Worm (Caenorhabditis elegans): ENCODE results near the gene W06H8.2.

Gene W06H8.2

DNA sequence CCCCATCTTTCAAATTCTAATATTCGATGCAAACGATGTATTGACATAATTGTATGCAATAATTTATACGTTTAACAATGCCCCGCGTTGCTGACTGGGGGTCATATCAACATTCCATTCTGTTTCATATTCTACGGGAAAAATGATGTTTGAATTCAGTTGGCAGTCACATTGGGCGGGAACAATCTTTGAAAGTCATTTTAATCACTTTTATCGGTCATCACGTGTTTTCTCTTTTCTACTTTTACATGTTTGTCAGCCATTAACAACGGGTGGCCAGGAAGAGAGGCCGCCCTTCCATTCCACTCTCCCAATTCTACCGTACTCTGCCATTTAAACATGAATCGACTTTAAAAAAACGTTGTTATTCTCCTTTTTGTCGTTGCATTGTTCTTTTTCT lies 42.2 kb downstream of the W06H8.2 start:
- no peak for TF ChIP-seq zag-1 (tag; optimal IDR thresholded peaks at IDR 0.05)
- peak; percentile 54 for TF ChIP-seq elt-2 (tag; optimal IDR thresholded peaks at IDR 0.05)
- peak; percentile 24 for TF ChIP-seq pha-4 (tag; optimal IDR thresholded peaks at IDR 0.05)
- TF ChIP-seq nfya-1 (tag; optimal IDR thresholded peaks at IDR 0.05; ENCODE audit: insufficient read depth) = peak; percentile 15
- TF ChIP-seq nhr-23 (tag; optimal IDR thresholded peaks at IDR 0.05) = peak; percentile 12
- TF ChIP-seq pqm-1 (tag; optimal IDR thresholded peaks at IDR 0.05) = peak; percentile 32
- TF ChIP-seq elt-3 (tag; optimal IDR thresholded peaks at IDR 0.05) = no peak
- TF ChIP-seq nhr-43 (tag; optimal IDR thresholded peaks at IDR 0.05; ENCODE audit: poor library complexity, severe bottlenecking) = peak; percentile 50
- peak; percentile 2 for TF ChIP-seq jun-1 (tag; optimal IDR thresholded peaks at IDR 0.05)

DNA sequence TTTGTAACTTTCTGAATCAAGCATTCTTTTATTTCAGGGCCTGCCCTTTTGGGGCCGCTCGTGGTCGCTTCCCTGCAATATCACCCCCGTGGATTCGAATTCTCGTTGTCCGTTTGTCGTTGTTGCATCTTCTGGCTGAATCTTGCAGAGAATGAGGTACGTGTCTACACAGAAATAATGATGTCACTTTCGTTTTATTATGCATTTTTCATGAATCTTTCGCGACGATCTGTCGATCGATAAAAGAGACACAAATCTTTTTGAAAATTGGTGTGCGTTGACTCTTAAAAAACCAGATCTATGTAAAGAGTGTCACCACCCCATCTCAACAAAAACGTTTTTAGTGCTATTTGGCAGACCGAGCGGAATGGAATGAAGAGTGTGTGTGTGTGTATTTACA lies 42.6 kb downstream of the W06H8.2 start:
- TF ChIP-seq elt-2 (tag; optimal IDR thresholded peaks at IDR 0.05) = no peak
- TF ChIP-seq elt-3 (tag; optimal IDR thresholded peaks at IDR 0.05) = no peak
- TF ChIP-seq nhr-12 (tag; optimal IDR thresholded peaks at IDR 0.05) = no peak
- no peak for TF ChIP-seq aly-2 (tag; optimal IDR thresholded peaks at IDR 0.05)
- no peak for TF ChIP-seq ama-1 (optimal IDR thresholded peaks at IDR 0.05)
- TF ChIP-seq elt-1 (tag; optimal IDR thresholded peaks at IDR 0.05) = peak; percentile 28
- no peak for TF ChIP-seq fkh-2 (tag; optimal IDR thresholded peaks at IDR 0.05)
- no peak for TF ChIP-seq ceh-28 (tag; optimal IDR thresholded peaks at IDR 0.05)
- TF ChIP-seq jun-1 (tag; optimal IDR thresholded peaks at IDR 0.05) = no peak
- peak; percentile 35 for TF ChIP-seq nhr-25 (tag; optimal IDR thresholded peaks at IDR 0.05)
- TF ChIP-seq pqm-1 (tag; optimal IDR thresholded peaks at IDR 0.05) = no peak
- no peak for TF ChIP-seq nhr-23 (tag; optimal IDR thresholded peaks at IDR 0.05)
- no peak for TF ChIP-seq nhr-237 (tag; optimal IDR thresholded peaks at IDR 0.05)
- no peak for TF ChIP-seq ceh-82 (tag; optimal IDR thresholded peaks at IDR 0.05)
- TF ChIP-seq eor-1 (tag; optimal IDR thresholded peaks at IDR 0.05) = no peak
- no peak for TF ChIP-seq mml-1 (tag; optimal IDR thresholded peaks at IDR 0.05)
- no peak for TF ChIP-seq egl-5 (tag; optimal IDR thresholded peaks at IDR 0.05)
- no peak for TF ChIP-seq nhr-77 (tag; optimal IDR thresholded peaks at IDR 0.05)
- peak; percentile 15 for TF ChIP-seq pha-4 (tag; optimal IDR thresholded peaks at IDR 0.05)
- TF ChIP-seq nhr-67 (tag; optimal IDR thresholded peaks at IDR 0.05) = no peak
- no peak for TF ChIP-seq R02D3.7 (tag; optimal IDR thresholded peaks at IDR 0.05)
- TF ChIP-seq unc-62 (GFP tag; optimal IDR thresholded peaks at IDR 0.05) = no peak
- TF ChIP-seq mdl-1 (tag; optimal IDR thresholded peaks at IDR 0.05) = no peak

DNA sequence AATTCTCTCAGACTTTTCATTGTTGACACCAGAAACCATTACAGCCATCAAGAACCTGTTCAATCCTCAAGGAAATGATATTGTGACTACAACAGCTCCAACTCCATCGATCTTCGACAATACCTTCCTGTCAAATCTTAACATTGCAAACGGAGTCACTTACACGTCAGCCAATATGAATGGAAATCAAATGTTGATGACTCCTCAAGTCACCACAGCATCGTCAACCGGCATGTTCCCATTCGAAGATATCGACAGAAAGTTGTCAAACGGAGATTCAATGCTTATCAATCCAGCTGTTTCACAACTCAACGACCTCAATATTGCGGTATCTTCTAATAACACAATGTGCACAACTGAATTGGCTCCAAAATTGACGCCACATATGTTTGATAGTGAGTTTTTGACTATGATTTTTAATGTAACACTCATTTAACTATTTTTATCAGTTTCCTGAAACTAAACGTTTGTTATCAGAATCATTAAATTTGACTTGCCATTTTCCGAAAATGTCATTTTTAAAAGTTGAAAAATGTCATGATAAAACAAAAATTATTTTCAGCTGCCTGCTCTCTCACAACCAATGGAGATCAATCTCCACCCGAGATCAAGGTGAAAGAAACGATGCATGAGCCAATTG lies 44.5 kb downstream of the W06H8.2 start:
- TF ChIP-seq egl-5 (tag; optimal IDR thresholded peaks at IDR 0.05) (no peak), zag-1 (tag; optimal IDR thresholded peaks at IDR 0.05) (no peak), unc-39 (tag; optimal IDR thresholded peaks at IDR 0.05) (no peak), elt-2 (tag; optimal IDR thresholded peaks at IDR 0.05) (peak; percentile 87), pqm-1 (tag; optimal IDR thresholded peaks at IDR 0.05) (peak; percentile 19)

DNA sequence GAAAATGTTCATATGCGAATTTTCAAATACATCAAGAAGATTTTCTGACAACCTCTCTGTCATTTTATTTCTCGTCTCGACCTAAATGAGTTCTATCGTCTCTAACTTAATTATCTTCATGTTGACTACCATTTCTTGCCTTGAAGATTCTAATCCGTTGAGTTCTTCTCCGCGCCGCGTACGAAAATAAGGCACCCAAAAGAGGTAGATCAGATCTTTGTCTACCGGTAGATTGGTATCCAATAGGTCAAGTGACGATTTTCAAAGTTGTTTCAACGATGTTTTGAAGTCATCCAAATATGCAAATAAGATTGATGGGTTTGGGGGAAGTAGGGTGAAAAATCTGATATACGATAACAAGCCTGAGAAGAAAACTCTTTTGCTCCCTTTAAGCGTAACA lies 47.4 kb downstream of the W06H8.2 start:
- peak; percentile 94 for TF ChIP-seq elt-1 (tag; optimal IDR thresholded peaks at IDR 0.05)
- TF ChIP-seq nhr-23 (tag; optimal IDR thresholded peaks at IDR 0.05) = peak; percentile 87
- peak; percentile 52 for TF ChIP-seq nhr-25 (tag; optimal IDR thresholded peaks at IDR 0.05)
- no peak for TF ChIP-seq tbx-2 (tag; optimal IDR thresholded peaks at IDR 0.05)
